Worm (Caenorhabditis elegans) whole organism, L3 larva: ENCODE results near the gene sri-63.

Experiments used
- elt-1 ChIP-seq: fragments of 150-350 bp; optimal IDR thresholded peaks from 2 replicates; lab custom pipeline; 2014; ENCODE audit warnings: missing biosample characterization, missing genetic modification characterization
- fkh-10 ChIP-seq: sonication (generic microtip); optimal IDR thresholded peaks from 2 replicates; lab custom pipeline; 2017; ENCODE audit warnings: missing biosample characterization, missing genetic modification reagents, missing genetic modification characterization
- fkh-2 ChIP-seq: fragments of 150-350 bp; optimal IDR thresholded peaks from 2 replicates; lab custom pipeline; 2014; ENCODE audit warnings: missing biosample characterization, missing genetic modification reagents, missing genetic modification characterization
- jun-1 ChIP-seq: fragments of 150-350 bp; optimal IDR thresholded peaks from 2 replicates; lab custom pipeline; 2014; ENCODE audit warnings: missing biosample characterization, missing genetic modification reagents, missing genetic modification characterization
- lin-39 ChIP-seq: fragments of 150-350 bp; optimal IDR thresholded peaks from 2 replicates; lab custom pipeline; 2018; ENCODE audit warnings: missing biosample characterization, missing genetic modification reagents, missing genetic modification characterization
- lsy-12 ChIP-seq: sonication (generic microtip); optimal IDR thresholded peaks from 2 replicates; lab custom pipeline; 2016; ENCODE audit warnings: mild to moderate bottlenecking, missing genetic modification characterization, missing compliant biosample characterization
- nhr-76 ChIP-seq: fragments of 150-350 bp; sonication (generic microtip); optimal IDR thresholded peaks from 5 replicates; lab custom pipeline; 2014; ENCODE audit warnings: missing biosample characterization, missing genetic modification characterization
- ztf-11 ChIP-seq: fragments of 150-350 bp; optimal IDR thresholded peaks from 2 replicates; lab custom pipeline; 2014; ENCODE audit warnings: missing biosample characterization, missing genetic modification characterization

DNA sequence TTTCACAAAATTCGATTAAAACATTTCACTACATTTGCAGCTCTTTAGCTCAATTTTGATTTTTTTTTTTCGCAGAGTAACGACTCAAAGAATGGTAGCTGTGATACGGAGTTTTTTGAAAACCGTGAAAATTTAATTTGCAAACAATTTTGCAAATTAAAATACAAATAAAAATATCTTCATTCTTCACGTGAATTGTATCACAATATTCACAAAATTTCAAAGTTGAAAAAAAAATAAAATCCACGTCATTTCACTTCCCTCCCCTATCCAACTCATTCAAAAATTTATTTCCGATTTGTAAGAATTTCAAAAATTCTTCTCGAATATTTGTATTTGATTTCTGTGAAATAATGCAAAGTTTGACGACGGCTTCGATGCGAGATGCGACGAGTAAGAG is 8.5 kb upstream of the sri-63 start, which contains the start of gene wht-4:
- no peak for TF ChIP-seq lin-39 (tag; lab: Kevin White, UChicago)
- TF ChIP-seq ztf-11 (tag; lab: Kevin White, UChicago), result no peak
- no peak for TF ChIP-seq lsy-12 (tag; lab: Kevin White, UChicago)
- no peak for TF ChIP-seq fkh-10 (GFP tag; lab: Kevin White, UChicago)
- TF ChIP-seq nhr-76 (tag; lab: Kevin White, UChicago), result no peak
- no peak for TF ChIP-seq jun-1 (tag; lab: Kevin White, UChicago)
- no peak for TF ChIP-seq elt-1
- TF ChIP-seq fkh-2 (tag; lab: Kevin White, UChicago), result no peak
